Worm (Caenorhabditis elegans) whole organism, mixed stage, embryonic: ENCODE data around the gene Y53F4B.62.

Experiments
- nhr-28 ChIP-seq: fragments of 150-350 bp; optimal IDR thresholded peaks from 2 replicates; lab custom pipeline; 2014; ENCODE audit warnings: missing biosample characterization, missing genetic modification characterization
- sem-2 ChIP-seq: fragments of 200-800 bp; sonication (Bioruptor generic); optimal IDR thresholded peaks from 2 replicates; lab custom pipeline; 2018; ENCODE audit warnings: mild to moderate bottlenecking, missing genetic modification characterization, missing compliant biosample characterization
- snpc-4 ChIP-seq: fragments of 150-350 bp; optimal IDR thresholded peaks from 2 replicates; lab custom pipeline; 2014; ENCODE audit warnings: missing biosample characterization, missing genetic modification characterization

- no peak for TF ChIP-seq nhr-28 (tag; lab: Kevin White, UChicago)
- no peak for TF ChIP-seq snpc-4 (tag; lab: Kevin White, UChicago)
- TF ChIP-seq sem-2 = no peak
Measured at ce11 chrII:15157880-15158279, 27.5 kb upstream of the Y53F4B.62 start, which contains the start of gene ptr-20.
